Worm (Caenorhabditis elegans): ENCODE measurements around the gene cla-1.

Gene cla-1

DNA sequence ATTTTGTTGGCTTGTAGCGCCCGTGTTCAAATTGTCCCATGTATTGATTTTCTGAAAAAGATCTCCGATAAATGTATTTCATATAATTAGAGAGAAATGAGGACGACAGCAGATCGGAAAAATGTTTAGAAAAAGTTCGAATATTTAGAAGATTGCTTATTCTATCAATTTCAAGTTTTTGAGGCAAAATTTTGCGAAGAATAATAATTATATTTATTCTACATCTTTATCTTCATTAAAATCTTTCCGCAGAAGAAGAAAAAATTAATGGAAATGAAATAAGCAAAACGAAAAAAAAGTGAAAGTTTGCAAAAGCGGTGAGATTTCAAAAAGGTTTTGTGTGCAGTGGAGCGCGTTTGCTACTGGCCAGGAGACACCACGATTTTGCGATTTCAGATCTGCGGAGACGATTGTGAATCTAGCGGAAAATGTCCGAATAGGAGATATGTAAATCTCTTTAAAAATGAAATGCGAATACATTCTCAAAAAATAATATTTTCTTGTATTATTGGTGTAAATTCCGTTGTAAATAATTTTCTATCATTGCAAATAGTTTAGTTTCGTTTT lies 65.6 kb downstream of the cla-1 start, which contains the start of gene nrde-4:
Gene nrde-4 (minus strand): TSS at position 51 of the 567 bp plus-strand sequence.
- TF ChIP-seq ceh-14 (tag; optimal IDR thresholded peaks at IDR 0.05) (peak; percentile 79), elt-2 (tag; optimal IDR thresholded peaks at IDR 0.05) (peak; percentile 43), F13H6.1 (tag; optimal IDR thresholded peaks at IDR 0.05) (peak; percentile 15), K02D7.2 (tag; optimal IDR thresholded peaks at IDR 0.05) (no peak), fax-1 (tag; optimal IDR thresholded peaks at IDR 0.05) (peak; percentile 74), ceh-6 (GFP tag; optimal IDR thresholded peaks at IDR 0.05) (no peak), tbx-7 (tag; optimal IDR thresholded peaks at IDR 0.05) (peak; percentile 46), ceh-19 (GFP tag; optimal IDR thresholded peaks at IDR 0.05) (peak; percentile 27), dve-1 (tag; optimal IDR thresholded peaks at IDR 0.05) (peak; percentile 25), ceh-31 (tag; optimal IDR thresholded peaks at IDR 0.05) (peak; percentile 91), tbx-2 (tag; optimal IDR thresholded peaks at IDR 0.05) (peak; percentile 89), ahr-1 (tag; optimal IDR thresholded peaks at IDR 0.05) (peak; percentile 58), fkh-6 (tag; optimal IDR thresholded peaks at IDR 0.05) (no peak), ets-4 (tag; optimal IDR thresholded peaks at IDR 0.05) (peak; percentile 45), elt-4 (tag; optimal IDR thresholded peaks at IDR 0.05) (no peak), rnt-1 (tag; optimal IDR thresholded peaks at IDR 0.05) (peak; percentile 78), pros-1 (tag; optimal IDR thresholded peaks at IDR 0.05) (no peak), sox-2 (GFP tag; IDR thresholded peaks at IDR 0.05) (no peak), ceh-48 (tag; optimal IDR thresholded peaks at IDR 0.05) (no peak), dmd-4 (tag; optimal IDR thresholded peaks at IDR 0.05; ENCODE audit: borderline replicate concordance) (peak; percentile 54), C08G9.2 (tag; optimal IDR thresholded peaks at IDR 0.05) (peak; percentile 100), zip-5 (tag; optimal IDR thresholded peaks at IDR 0.05) (peak; percentile 56), pag-3 (tag; optimal IDR thresholded peaks at IDR 0.05; ENCODE audit: borderline replicate concordance) (peak; percentile 33), ref-2 (tag; optimal IDR thresholded peaks at IDR 0.05) (peak; percentile 76), pha-4 (tag; optimal IDR thresholded peaks at IDR 0.05) (no peak), unc-42 (tag; optimal IDR thresholded peaks at IDR 0.05) (peak; percentile 41), K09A11.1 (tag; optimal IDR thresholded peaks at IDR 0.05; ENCODE audit: insufficient read depth) (no peak), syd-9 (tag; optimal IDR thresholded peaks at IDR 0.05) (peak; percentile 29), ttx-3 (tag; optimal IDR thresholded peaks at IDR 0.05) (no peak), hlh-15 (tag; optimal IDR thresholded peaks at IDR 0.05) (no peak), hlh-13 (GFP tag; optimal IDR thresholded peaks at IDR 0.05) (no peak), mec-3 (tag; optimal IDR thresholded peaks at IDR 0.05; ENCODE audit: borderline replicate concordance) (no peak), ceh-2 (tag; optimal IDR thresholded peaks at IDR 0.05) (peak; percentile 58), ceh-30 (tag; optimal IDR thresholded peaks at IDR 0.05) (peak; percentile 56), ceh-34 (tag; optimal IDR thresholded peaks at IDR 0.05) (peak; percentile 54), hlh-8 (tag; optimal IDR thresholded peaks at IDR 0.05) (peak; percentile 60), nfya-1 (tag; optimal IDR thresholded peaks at IDR 0.05) (peak; percentile 52), ceh-18 (tag; optimal IDR thresholded peaks at IDR 0.05) (peak; percentile 19), nhr-11 (tag; optimal IDR thresholded peaks at IDR 0.05) (no peak), unc-86 (tag; optimal IDR thresholded peaks at IDR 0.05) (peak; percentile 24)

DNA sequence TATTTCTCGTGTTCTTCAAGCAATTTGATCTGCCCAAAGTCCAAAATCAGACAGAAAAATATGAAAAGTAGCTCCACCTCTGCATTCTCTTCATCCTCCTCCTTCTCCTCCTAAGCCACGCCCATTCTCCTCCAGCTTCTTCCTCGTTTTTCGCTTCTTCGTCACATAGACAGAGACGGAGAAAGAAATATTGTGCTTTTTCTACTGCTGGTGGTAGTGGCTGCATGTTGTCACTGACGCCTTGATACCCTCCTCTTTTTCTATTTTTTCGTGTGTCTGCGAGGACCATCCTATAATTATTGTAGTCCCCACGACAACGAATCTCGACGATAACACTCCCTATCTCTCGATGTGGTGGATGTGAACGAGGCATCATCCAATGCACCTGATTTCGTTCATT lies 69.9 kb downstream of the cla-1 start, which contains the start of gene C08G9.1:
Gene C08G9.1 (plus strand): TSS at position 175 of the 400 bp plus-strand sequence.
- TF ChIP-seq madf-2 (tag; optimal IDR thresholded peaks at IDR 0.05) = no peak
- TF ChIP-seq lin-11 (tag; optimal IDR thresholded peaks at IDR 0.05) = no peak
- peak; percentile 56 for TF ChIP-seq C08G9.2 (tag; optimal IDR thresholded peaks at IDR 0.05)
- peak; percentile 19 for TF ChIP-seq ceh-18 (tag; optimal IDR thresholded peaks at IDR 0.05)
- TF ChIP-seq pat-9 (tag; optimal IDR thresholded peaks at IDR 0.05) = no peak
- no peak for TF ChIP-seq dve-1 (tag; optimal IDR thresholded peaks at IDR 0.05)
- TF ChIP-seq ama-1 (optimal IDR thresholded peaks at IDR 0.05) = no peak
- TF ChIP-seq zip-5 (tag; optimal IDR thresholded peaks at IDR 0.05) = no peak
- TF ChIP-seq ceh-6 (GFP tag; optimal IDR thresholded peaks at IDR 0.05) = no peak

All from whole organism, late embryonic.